Worm (Caenorhabditis elegans): Measurements from ENCODE around the gene C46A5.1.
A peak's percentile ranks its signal among the peaks of the same experiment; 100 is the strongest.

DNA sequence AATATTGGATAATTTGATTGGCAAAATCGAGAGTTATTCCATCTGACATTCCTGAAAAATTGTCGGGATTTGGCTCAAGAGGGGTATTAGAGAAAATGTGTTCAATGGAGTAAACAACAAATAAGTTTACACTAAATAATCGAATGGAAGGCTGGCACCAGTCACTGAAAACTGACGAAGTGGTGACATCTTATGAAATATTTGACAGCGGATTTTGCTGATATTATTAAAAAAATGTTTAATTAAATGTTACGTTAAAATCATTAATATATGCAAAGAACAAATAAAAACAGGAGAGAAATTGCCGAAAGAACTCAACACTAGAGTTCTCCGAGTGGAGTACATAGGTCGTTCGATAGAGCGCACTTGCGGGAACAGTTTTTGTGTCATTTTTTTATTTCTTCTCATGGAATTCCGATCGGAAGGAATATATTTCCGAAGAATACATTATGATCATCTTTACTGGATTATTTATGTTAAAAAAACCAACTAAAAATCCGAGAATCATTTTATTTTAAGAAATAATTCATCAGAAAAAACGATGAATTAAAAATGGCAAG lies 21.9 kb downstream of the C46A5.1 start, which contains the start of gene tag-322:
- TF ChIP-seq flt-1 (GFP tag; IDR thresholded peaks at IDR 0.05): no peak
- no peak for TF ChIP-seq ztf-23 (GFP tag; IDR thresholded peaks at IDR 0.05)
- TF ChIP-seq T22C8.4 (GFP tag; IDR thresholded peaks at IDR 0.05): no peak
- TF ChIP-seq tab-1 (GFP tag; IDR thresholded peaks at IDR 0.05): no peak
- TF ChIP-seq klf-2 (GFP tag; conservative IDR thresholded peaks at IDR 0.05): no peak
- no peak for TF ChIP-seq ref-1 (GFP tag; conservative IDR thresholded peaks at IDR 0.05)
- TF ChIP-seq med-1 (GFP tag; optimal IDR thresholded peaks at IDR 0.05; ENCODE audit: insufficient read depth): no peak
- TF ChIP-seq cog-1 (tag; optimal IDR thresholded peaks at IDR 0.05): peak; percentile 32
